Fruit fly (Drosophila melanogaster) whole organism, embryonic: ENCODE results near the gene CG5188.

ENCODE experiments used
- BEAF-32 ChIP-seq: fragments of 200-800 bp; sonication (Bioruptor generic); optimal IDR thresholded peaks from 3 replicates; lab custom pipeline; 2017; ENCODE audit warnings: missing biosample characterization, missing genetic modification characterization, mild to moderate bottlenecking, moderate library complexity, missing genetic modification reagents
- Bgb ChIP-seq: fragments of 200-800 bp; sonication (Bioruptor generic); IDR thresholded peaks from 2 replicates; pipeline ENCODE4 v1.3.6; 2022; ENCODE audit warnings: missing biosample characterization, missing genetic modification characterization; ENCODE audit not compliant: partially characterized antibody
- CG12391 ChIP-seq: fragments of 200-800 bp; sonication (Bioruptor generic); optimal IDR thresholded peaks from 3 replicates; lab custom pipeline; 2018; ENCODE audit warnings: missing biosample characterization, mild to moderate bottlenecking, missing genetic modification characterization, moderate library complexity
- CG13287 ChIP-seq: fragments of 200-800 bp; sonication (Bioruptor generic); IDR thresholded peaks from 2 replicates; pipeline ENCODE4 v1.3.6; 2022; ENCODE audit warnings: missing biosample characterization, missing genetic modification characterization; ENCODE audit not compliant: partially characterized antibody
- CG14014 ChIP-seq: fragments of 200-800 bp; sonication (Bioruptor generic); IDR thresholded peaks from 2 replicates; pipeline ENCODE4 v1.3.6; 2022; ENCODE audit warnings: missing biosample characterization, missing genetic modification characterization
- CG15514 ChIP-seq: fragments of 200-800 bp; sonication (Bioruptor generic); optimal IDR thresholded peaks from 3 replicates; lab custom pipeline; 2017; ENCODE audit warnings: missing biosample characterization, missing genetic modification characterization, mild to moderate bottlenecking, moderate library complexity, missing genetic modification reagents
- CG17568 ChIP-seq: fragments of 200-800 bp; sonication (Bioruptor generic); optimal IDR thresholded peaks from 2 replicates; lab custom pipeline; 2018; ENCODE audit warnings: missing biosample characterization, mild to moderate bottlenecking, missing genetic modification characterization, moderate library complexity
- CG2116 ChIP-seq: fragments of 200-800 bp; sonication (Bioruptor generic); optimal IDR thresholded peaks from 3 replicates; lab custom pipeline; 2018; ENCODE audit warnings: missing biosample characterization, mild to moderate bottlenecking, missing genetic modification characterization
- CG3065 ChIP-seq: fragments of 200-800 bp; sonication (Bioruptor generic); optimal IDR thresholded peaks from 2 replicates; lab custom pipeline; 2016; ENCODE audit warnings: missing biosample characterization, missing genetic modification characterization
- CG4328 ChIP-seq: fragments of 200-800 bp; sonication (Bioruptor generic); optimal IDR thresholded peaks from 3 replicates; lab custom pipeline; 2017; ENCODE audit warnings: missing biosample characterization, missing genetic modification reagents, missing genetic modification characterization
- CG5180 ChIP-seq: fragments of 200-800 bp; sonication (Bioruptor generic); optimal IDR thresholded peaks from 3 replicates; lab custom pipeline; 2017; ENCODE audit warnings: missing biosample characterization, missing genetic modification characterization, mild to moderate bottlenecking, moderate library complexity, missing genetic modification reagents
- Dll ChIP-seq: fragments of 200-800 bp; sonication (Bioruptor generic); IDR thresholded peaks from 4 replicates; pipeline ENCODE4 v1.3.6; 2022; ENCODE audit warnings: missing biosample characterization, missing genetic modification characterization; ENCODE audit not compliant: partially characterized antibody
- Dp ChIP-seq: fragments of 200-800 bp; sonication (Bioruptor generic); optimal IDR thresholded peaks from 2 replicates; lab custom pipeline; 2018; ENCODE audit warnings: missing biosample characterization, mild to moderate bottlenecking, missing genetic modification characterization, moderate library complexity
- Dref ChIP-seq: fragments of 200-800 bp; sonication (Bioruptor generic); IDR thresholded peaks from 2 replicates; pipeline ENCODE4 v1.3.6; 2022; ENCODE audit warnings: missing biosample characterization, missing genetic modification characterization
- E2f2 ChIP-seq: fragments of 200-800 bp; sonication (Bioruptor generic); IDR thresholded peaks from 2 replicates; pipeline ENCODE4 v1.3.6; 2022; ENCODE audit warnings: missing biosample characterization, missing genetic modification characterization
- Hr51 ChIP-seq, 2 experiments: fragments of 200-800 bp; sonication (Bioruptor generic); optimal IDR thresholded peaks; 2 replicates in 1 of 2; 3 replicates in 1 of 2; lab custom pipeline; 2016 to 2018; ENCODE audit warnings: missing biosample characterization in 2 of 2, missing genetic modification characterization in 2 of 2, mild to moderate bottlenecking in 1 of 2, moderate library complexity in 1 of 2
- MBD-R2 ChIP-seq: fragments of 200-800 bp; sonication (Bioruptor generic); IDR thresholded peaks from 2 replicates; pipeline ENCODE4 v1.3.6; 2022; ENCODE audit warnings: missing biosample characterization, missing genetic modification characterization
- Myb ChIP-seq: fragments of 200-800 bp; sonication (Bioruptor generic); optimal IDR thresholded peaks from 2 replicates; lab custom pipeline; 2016; ENCODE audit warnings: missing biosample characterization, missing genetic modification characterization
- NK7.1 ChIP-seq: fragments of 200-800 bp; sonication (Bioruptor generic); optimal IDR thresholded peaks from 3 replicates; lab custom pipeline; 2016; ENCODE audit warnings: missing biosample characterization, missing genetic modification characterization
- Scr ChIP-seq: fragments of 200-800 bp; sonication (Bioruptor generic); IDR thresholded peaks from 2 replicates; pipeline ENCODE4 v1.3.6; 2022; ENCODE audit warnings: missing biosample characterization, missing genetic modification characterization; ENCODE audit not compliant: partially characterized antibody
- amos ChIP-seq: fragments of 200-800 bp; sonication (Bioruptor generic); IDR thresholded peaks from 2 replicates; pipeline ENCODE4 v1.3.6; 2022; ENCODE audit warnings: missing biosample characterization, missing genetic modification characterization; ENCODE audit not compliant: partially characterized antibody
- bab2 ChIP-seq: fragments of 200-800 bp; sonication (Bioruptor generic); optimal IDR thresholded peaks from 2 replicates; lab custom pipeline; 2016; ENCODE audit warnings: missing biosample characterization, missing genetic modification characterization
- eve ChIP-seq, 2 experiments: fragments of >200 bp; optimal IDR thresholded peaks; 2 replicates each; lab custom pipeline; 2017; ENCODE audit warnings: missing biosample characterization in 2 of 2, missing genetic modification characterization in 2 of 2
- hbn ChIP-seq: fragments of 200-800 bp; sonication (Bioruptor generic); IDR thresholded peaks from 2 replicates; pipeline ENCODE4 v1.3.6; 2022; ENCODE audit warnings: missing biosample characterization, missing genetic modification characterization; ENCODE audit not compliant: partially characterized antibody
- lmd ChIP-seq: fragments of 200-800 bp; sonication (Bioruptor generic); IDR thresholded peaks from 2 replicates; pipeline ENCODE4 v1.3.6; 2022; ENCODE audit warnings: missing biosample characterization, missing genetic modification characterization
- pzg ChIP-seq: fragments of 200-800 bp; sonication (Bioruptor generic); optimal IDR thresholded peaks from 3 replicates; lab custom pipeline; 2018; ENCODE audit warnings: missing biosample characterization, mild to moderate bottlenecking, missing genetic modification characterization, moderate library complexity
- row ChIP-seq: fragments of 200-800 bp; sonication (Bioruptor generic); IDR thresholded peaks from 3 replicates; pipeline ENCODE4 v1.3.6; 2022; ENCODE audit warnings: missing biosample characterization, missing genetic modification characterization
- sc ChIP-seq, 3 experiments: fragments of >200 bp in 2 of 3; fragments of 200-800 bp in 1 of 3; sonication (Bioruptor generic) in 1 of 3; optimal IDR thresholded peaks; 2 replicates in 2 of 3; 3 replicates in 1 of 3; lab custom pipeline; 2017; ENCODE audit warnings: mild to moderate bottlenecking in 1 of 3, missing biosample characterization in 1 of 3, missing genetic modification characterization in 1 of 3, missing genetic modification reagents in 1 of 3
- sna ChIP-seq: fragments of 200-800 bp; sonication (Bioruptor generic); IDR thresholded peaks from 2 replicates; pipeline ENCODE4 v1.3.6; 2022; ENCODE audit warnings: missing biosample characterization, missing genetic modification characterization; ENCODE audit not compliant: partially characterized antibody
- stwl ChIP-seq: fragments of 200-800 bp; sonication (Bioruptor generic); optimal IDR thresholded peaks from 3 replicates; lab custom pipeline; 2018; ENCODE audit warnings: missing biosample characterization, mild to moderate bottlenecking, missing genetic modification characterization, moderate library complexity
- wek ChIP-seq: fragments of 200-800 bp; sonication (Bioruptor generic); optimal IDR thresholded peaks from 3 replicates; lab custom pipeline; 2018; ENCODE audit warnings: missing biosample characterization, mild to moderate bottlenecking, missing genetic modification characterization, moderate library complexity

The CG5188 gene

DNA sequence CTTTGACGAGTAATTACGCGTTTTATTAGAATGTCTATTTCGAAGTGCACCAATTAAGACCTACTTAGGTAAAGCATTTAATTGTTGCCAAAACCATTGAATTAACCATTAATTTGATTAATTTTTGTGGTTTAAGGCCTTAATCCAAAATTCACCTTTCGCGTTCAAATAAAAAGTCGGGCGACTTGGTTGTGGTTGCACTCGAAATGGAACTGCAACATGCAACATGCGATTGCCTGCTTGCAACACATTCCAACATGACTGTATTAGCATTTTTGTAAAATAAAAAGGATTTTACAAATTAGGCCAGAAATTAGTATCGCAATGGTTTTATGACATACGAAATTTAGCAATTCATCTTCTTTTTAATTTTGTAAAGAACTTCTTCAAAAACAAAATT, 46.2 kb downstream of the CG5188 start:
- TF ChIP-seq CG5180 (GFP tag; lab: Kevin White, UChicago) (peak; percentile 91), CG3065 (GFP tag; lab: Kevin White, UChicago) (no peak)

DNA sequence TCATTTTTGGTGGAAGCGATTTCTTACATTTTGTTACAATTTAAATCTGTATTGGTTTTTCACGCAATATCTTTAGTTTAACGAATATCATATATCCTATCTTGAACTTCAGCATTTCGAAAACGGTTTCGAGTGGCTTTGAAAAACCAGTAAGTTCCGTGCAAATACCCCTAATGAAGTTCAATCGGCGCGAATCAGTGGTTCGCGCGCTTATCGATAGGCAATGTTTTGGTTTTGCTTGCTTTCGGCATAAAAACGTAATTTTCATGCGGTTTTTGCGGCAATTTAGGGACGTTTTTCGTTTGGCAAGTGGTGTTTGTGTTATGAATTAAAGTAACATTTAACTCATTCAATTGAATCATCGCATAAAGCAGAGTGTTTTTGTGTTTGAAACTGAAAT, 48.2 kb downstream of the CG5188 start, which contains the start of gene RluA-2:
RluA-2 (plus strand) TSS at position 195 of the 400 bp plus-strand sequence.
- TF ChIP-seq CG4328 (no peak), Hr51 (GFP tag; optimal IDR thresholded peaks at IDR 0.05; lab: Kevin White, UChicago) (no peak), row (GFP tag; lab: Robert Waterston, UW) (0 out of 3 replicates have a peak, but pooled peaks have one; percentile 11), Dp (GFP tag; lab: Kevin White, UChicago) (peak; percentile 49), MBD-R2 (GFP tag; lab: Robert Waterston, UW) (peak; percentile 52; the same call in 1 of the 2 replicates), lmd (GFP tag; lab: Robert Waterston, UW) (no peak), eve (GFP tag; optimal IDR thresholded peaks at IDR 0.05; lab: Kevin White, UChicago) (peak in 1 of 2 experiments; percentile 26), Dll (GFP tag; lab: Robert Waterston, UW) (0 out of 4 replicates have a peak, but pooled peaks have one; percentile 43), wek (GFP tag; lab: Kevin White, UChicago) (peak; percentile 94), Scr (GFP tag; lab: Robert Waterston, UW) (peak; percentile 53; the same call in 1 of the 2 replicates), CG12391 (no peak), NK7.1 (GFP tag; lab: Kevin White, UChicago) (no peak), bab2 (GFP tag; lab: Kevin White, UChicago) (no peak), stwl (tag; lab: Kevin White, UChicago) (peak; percentile 38), Myb (GFP tag; lab: Kevin White, UChicago) (peak; percentile 81), Bgb (GFP tag; lab: Robert Waterston, UW) (peak; percentile 24; the same call in 1 of the 2 replicates), CG17568 (GFP tag; lab: Kevin White, UChicago) (no peak), CG13287 (peak; percentile 61), CG2116 (GFP tag; lab: Kevin White, UChicago) (peak; percentile 4), sc (optimal IDR thresholded peaks at IDR 0.05; lab: Kevin White, UChicago) (no peak), sc (GFP tag; optimal IDR thresholded peaks at IDR 0.05; lab: Kevin White, UChicago) (no peak), sna (GFP tag; lab: Robert Waterston, UW) (0 out of 2 replicates have a peak, but pooled peaks have one; percentile 40), pzg (peak; percentile 22), hbn (GFP tag; lab: Robert Waterston, UW) (peak; percentile 15; the same call in 1 of the 2 replicates), amos (peak; percentile 18; the same call in 1 of the 2 replicates), Dref (GFP tag; lab: Robert Waterston, UW) (peak; percentile 58), CG15514 (peak; percentile 98), CG14014 (GFP tag; lab: Robert Waterston, UW) (no peak), E2f2 (GFP tag; lab: Robert Waterston, UW) (peak; percentile 48), BEAF-32 (GFP tag; lab: Kevin White, UChicago) (peak; percentile 33)
